Fruit fly (Drosophila melanogaster): ENCODE data around the gene Syx17.

The Syx17 gene

dm6 chr3L:4406653-4407257, 3.5 kb downstream of the Syx17 start, which contains the start of gene TP53INP (continued):
- TF ChIP-seq lov (optimal IDR thresholded peaks at IDR 0.05): no peak
- TF ChIP-seq lov (GFP tag; IDR thresholded peaks at IDR 0.05): peak; percentile 39; the same call in 1 of the 3 replicates
- TF ChIP-seq oc (tag; optimal IDR thresholded peaks at IDR 0.05): peak; percentile 75
- TF ChIP-seq CG33557 (GFP tag; optimal IDR thresholded peaks at IDR 0.05): peak; percentile 85
- TF ChIP-seq tll (GFP tag; optimal IDR thresholded peaks at IDR 0.05): peak in 1 of 2 experiments; percentile 23
- TF ChIP-seq pho (GFP tag; optimal IDR thresholded peaks at IDR 0.05): peak; percentile 73
- no peak for TF ChIP-seq Hey (tag; optimal IDR thresholded peaks at IDR 0.05)
- TF ChIP-seq gcm (GFP tag; optimal IDR thresholded peaks at IDR 0.05): peak; percentile 90
- TF ChIP-seq CG18764 (GFP tag; optimal IDR thresholded peaks at IDR 0.05): peak; percentile 74
- peak; percentile 32; the same call in 1 of the 2 replicates for TF ChIP-seq dimm (GFP tag; IDR thresholded peaks at IDR 0.05)
- peak; percentile 76 for TF ChIP-seq chn (GFP tag; optimal IDR thresholded peaks at IDR 0.05)
- peak; percentile 96 for TF ChIP-seq gem (tag; optimal IDR thresholded peaks at IDR 0.05)
- peak; percentile 87 for TF ChIP-seq salm (tag; optimal IDR thresholded peaks at IDR 0.05)
- no peak for TF ChIP-seq hbn (GFP tag; IDR thresholded peaks at IDR 0.05; ENCODE audit: partially characterized antibody)
- peak; percentile 92 for TF ChIP-seq grau (tag; optimal IDR thresholded peaks at IDR 0.05)
- TF ChIP-seq Poxn (GFP tag; IDR thresholded peaks at IDR 0.05): no peak

- TF ChIP-seq Ets65A (GFP tag) (peak; percentile 70), ase (GFP tag; IDR thresholded peaks at IDR 0.05) (0 out of 3 replicates have a peak, but pooled peaks have one; percentile 9), gem (tag; optimal IDR thresholded peaks at IDR 0.05) (peak; percentile 47), chn (GFP tag; optimal IDR thresholded peaks at IDR 0.05) (peak; percentile 37), zf30C (GFP tag; optimal IDR thresholded peaks at IDR 0.05) (peak; percentile 26), Oli (tag; optimal IDR thresholded peaks at IDR 0.05) (peak; percentile 16), eve (GFP tag; optimal IDR thresholded peaks at IDR 0.05) (peak in 1 of 2 experiments; percentile 5), CG12391 (tag; optimal IDR thresholded peaks at IDR 0.05) (peak; percentile 12), tgo (GFP tag; IDR thresholded peaks at IDR 0.05) (no peak), unpg (GFP tag; optimal IDR thresholded peaks at IDR 0.05) (peak; percentile 27), CG7786 (GFP tag; optimal IDR thresholded peaks at IDR 0.05) (no peak), emc (GFP tag; optimal IDR thresholded peaks at IDR 0.05) (no peak), row (GFP tag; IDR thresholded peaks at IDR 0.05) (peak; percentile 34; the same call in 1 of the 3 replicates), Ssrp (tag; optimal IDR thresholded peaks at IDR 0.05) (peak; percentile 31), CG1603 (tag; optimal IDR thresholded peaks at IDR 0.05) (peak; percentile 14), prd (optimal IDR thresholded peaks at IDR 0.05) (no peak), prd (GFP tag; IDR thresholded peaks at IDR 0.05) (peak; percentile 25; the same call in 1 of the 3 replicates), Sox102F (GFP tag; optimal IDR thresholded peaks at IDR 0.05) (peak; percentile 23), usp (GFP tag; optimal IDR thresholded peaks at IDR 0.05) (no peak), CG13775 (GFP tag; optimal IDR thresholded peaks at IDR 0.05) (peak; percentile 2), Rx (GFP tag; IDR thresholded peaks at IDR 0.05) (0 out of 2 replicates have a peak, but pooled peaks have one; percentile 9), Drgx (GFP tag; IDR thresholded peaks at IDR 0.05) (peak; percentile 52), grn (GFP tag; optimal IDR thresholded peaks at IDR 0.05) (peak; percentile 42), twi (tag; optimal IDR thresholded peaks at IDR 0.05) (no peak), pum (GFP tag; optimal IDR thresholded peaks at IDR 0.05) (peak; percentile 3), Fer3 (tag; optimal IDR thresholded peaks at IDR 0.05) (no peak), Xbp1 (GFP tag; optimal IDR thresholded peaks at IDR 0.05) (peak; percentile 10), sens (GFP tag) (peak; percentile 63), Med (GFP tag) (peak; percentile 12), CG4424 (GFP tag; optimal IDR thresholded peaks at IDR 0.05) (peak; percentile 6), ci (GFP tag; IDR thresholded peaks at IDR 0.05) (0 out of 3 replicates have a peak, but pooled peaks have one; percentile 21), bsh (GFP tag; optimal IDR thresholded peaks at IDR 0.05) (peak; percentile 33 to 38), stc (GFP tag; IDR thresholded peaks at IDR 0.05) (peak; percentile 8; the same call in 1 of the 2 replicates), Pdp1 (GFP tag; optimal IDR thresholded peaks at IDR 0.05) (no peak)
Measured at dm6 chr3L:4407743-4408142, 4.5 kb downstream of the Syx17 start.
